Fruit fly (Drosophila melanogaster) whole organism, embryonic: ENCODE results near the gene eEF1delta.
A peak's percentile ranks its signal among the peaks of the same experiment; 100 is the strongest.

Experiments used
- B-H2 ChIP-seq: fragments of 200-800 bp; sonication (Bioruptor generic); optimal IDR thresholded peaks from 2 replicates; lab custom pipeline; 2018; ENCODE audit warnings: missing biosample characterization, mild to moderate bottlenecking, missing genetic modification characterization
- CG10274 ChIP-seq: fragments of 200-800 bp; sonication (Bioruptor generic); optimal IDR thresholded peaks from 3 replicates; lab custom pipeline; 2017; ENCODE audit warnings: missing biosample characterization, mild to moderate bottlenecking, missing genetic modification characterization
- CG11398 ChIP-seq: fragments of 200-800 bp; sonication (Bioruptor generic); optimal IDR thresholded peaks from 2 replicates; lab custom pipeline; 2016; ENCODE audit warnings: missing biosample characterization, missing genetic modification characterization
- CG12659 ChIP-seq: fragments of 200-800 bp; sonication (Bioruptor generic); optimal IDR thresholded peaks from 3 replicates; lab custom pipeline; 2017; ENCODE audit warnings: mild to moderate bottlenecking, missing biosample characterization, missing genetic modification reagents, missing genetic modification characterization
- CG13287 ChIP-seq: fragments of 200-800 bp; sonication (Bioruptor generic); IDR thresholded peaks from 2 replicates; pipeline ENCODE4 v1.3.6; 2022; ENCODE audit warnings: missing biosample characterization, missing genetic modification characterization; ENCODE audit not compliant: partially characterized antibody
- CG14014 ChIP-seq: fragments of 200-800 bp; sonication (Bioruptor generic); IDR thresholded peaks from 2 replicates; pipeline ENCODE4 v1.3.6; 2022; ENCODE audit warnings: missing biosample characterization, missing genetic modification characterization
- CG15514 ChIP-seq: fragments of 200-800 bp; sonication (Bioruptor generic); optimal IDR thresholded peaks from 3 replicates; lab custom pipeline; 2017; ENCODE audit warnings: missing biosample characterization, missing genetic modification characterization, mild to moderate bottlenecking, moderate library complexity, missing genetic modification reagents
- CG1603 ChIP-seq: fragments of 200-800 bp; sonication (Bioruptor generic); optimal IDR thresholded peaks from 2 replicates; lab custom pipeline; 2019; ENCODE audit warnings: missing biosample characterization, mild to moderate bottlenecking, missing genetic modification characterization, moderate library complexity
- CG16863 ChIP-seq: fragments of 200-800 bp; sonication (Bioruptor generic); optimal IDR thresholded peaks from 3 replicates; lab custom pipeline; 2016; ENCODE audit warnings: missing biosample characterization, missing genetic modification characterization
- CG30020 ChIP-seq: fragments of 200-800 bp; optimal IDR thresholded peaks from 2 replicates; lab custom pipeline; 2019; ENCODE audit warnings: missing biosample characterization, mild to moderate bottlenecking, missing genetic modification characterization, moderate library complexity
- CG34376 ChIP-seq: fragments of 200-800 bp; sonication (Bioruptor generic); optimal IDR thresholded peaks from 2 replicates; lab custom pipeline; 2018; ENCODE audit warnings: missing biosample characterization, mild to moderate bottlenecking, missing genetic modification characterization
- CG4617 ChIP-seq: fragments of 200-800 bp; sonication (Bioruptor generic); optimal IDR thresholded peaks from 3 replicates; lab custom pipeline; 2016; ENCODE audit warnings: missing biosample characterization, missing genetic modification characterization, borderline replicate concordance
- CG9797 ChIP-seq: fragments of 200-800 bp; sonication (Bioruptor generic); optimal IDR thresholded peaks from 3 replicates; lab custom pipeline; 2018; ENCODE audit warnings: missing biosample characterization, mild to moderate bottlenecking, missing genetic modification characterization
- Camta ChIP-seq: fragments of 200-800 bp; sonication (Bioruptor generic); optimal IDR thresholded peaks from 2 replicates; lab custom pipeline; 2016; ENCODE audit warnings: missing biosample characterization, missing genetic modification characterization
- Dp ChIP-seq: fragments of 200-800 bp; sonication (Bioruptor generic); optimal IDR thresholded peaks from 2 replicates; lab custom pipeline; 2018; ENCODE audit warnings: missing biosample characterization, mild to moderate bottlenecking, missing genetic modification characterization, moderate library complexity
- E2f2 ChIP-seq: fragments of 200-800 bp; sonication (Bioruptor generic); IDR thresholded peaks from 2 replicates; pipeline ENCODE4 v1.3.6; 2022; ENCODE audit warnings: missing biosample characterization, missing genetic modification characterization
- Gsc ChIP-seq: fragments of 200-800 bp; sonication (Bioruptor generic); IDR thresholded peaks from 2 replicates; pipeline ENCODE4 v1.3.6; 2022; ENCODE audit warnings: missing biosample characterization, missing genetic modification characterization
- MBD-R2 ChIP-seq: fragments of 200-800 bp; sonication (Bioruptor generic); IDR thresholded peaks from 2 replicates; pipeline ENCODE4 v1.3.6; 2022; ENCODE audit warnings: missing biosample characterization, missing genetic modification characterization
- MESR4 ChIP-seq: fragments of 200-800 bp; sonication (Bioruptor generic); optimal IDR thresholded peaks from 2 replicates; lab custom pipeline; 2018; ENCODE audit warnings: missing biosample characterization, mild to moderate bottlenecking, missing genetic modification characterization, moderate library complexity
- Mad ChIP-seq: fragments of 200-800 bp; sonication (Bioruptor generic); optimal IDR thresholded peaks from 2 replicates; lab custom pipeline; 2016; ENCODE audit warnings: missing biosample characterization, missing genetic modification characterization
- Meics ChIP-seq: fragments of 200-800 bp; sonication (Bioruptor generic); optimal IDR thresholded peaks from 2 replicates; lab custom pipeline; 2017; ENCODE audit warnings: missing biosample characterization, mild to moderate bottlenecking, missing genetic modification characterization
- NfI ChIP-seq: fragments of 200-800 bp; sonication (Bioruptor generic); optimal IDR thresholded peaks from 3 replicates; lab custom pipeline; 2018; ENCODE audit warnings: missing biosample characterization, mild to moderate bottlenecking, missing genetic modification characterization, moderate library complexity
- Optix ChIP-seq: fragments of 200-800 bp; sonication (Bioruptor generic); IDR thresholded peaks from 3 replicates; pipeline ENCODE4 v1.3.6; 2022; ENCODE audit warnings: missing biosample characterization, missing genetic modification characterization
- Ptx1 ChIP-seq: fragments of 200-800 bp; sonication (Bioruptor generic); IDR thresholded peaks from 2 replicates; pipeline ENCODE4 v1.3.6; 2022; ENCODE audit warnings: missing biosample characterization, missing genetic modification characterization
- Rfx ChIP-seq: fragments of 200-800 bp; sonication (Bioruptor generic); IDR thresholded peaks from 2 replicates; pipeline ENCODE4 v1.3.6; 2022; ENCODE audit warnings: missing biosample characterization, missing genetic modification characterization
- Rx ChIP-seq: fragments of 200-800 bp; sonication (Bioruptor generic); IDR thresholded peaks from 2 replicates; pipeline ENCODE4 v1.3.6; 2022; ENCODE audit warnings: missing biosample characterization, missing genetic modification characterization
- abd-A ChIP-seq: fragments of 200-800 bp; sonication (Bioruptor generic); optimal IDR thresholded peaks from 3 replicates; lab custom pipeline; 2019; ENCODE audit warnings: missing biosample characterization, mild to moderate bottlenecking, missing genetic modification characterization, moderate library complexity
- bsh ChIP-seq, 2 experiments: fragments of 200-800 bp; sonication (Bioruptor generic); optimal IDR thresholded peaks; 2 replicates each; lab custom pipeline; 2017 to 2018; ENCODE audit warnings: mild to moderate bottlenecking in 2 of 2, missing biosample characterization in 2 of 2, missing genetic modification characterization in 2 of 2, moderate library complexity in 1 of 2
- crc ChIP-seq: fragments of 200-800 bp; sonication (Bioruptor generic); optimal IDR thresholded peaks from 2 replicates; lab custom pipeline; 2016; ENCODE audit warnings: missing biosample characterization, missing genetic modification characterization
- esg ChIP-seq: fragments of 200-800 bp; sonication (Bioruptor generic); conservative IDR thresholded peaks from 2 replicates; pipeline ENCODE4 v1.3.6; 2022; ENCODE audit warnings: missing biosample characterization, missing genetic modification characterization
- fd64A ChIP-seq: fragments of 200-800 bp; sonication (Bioruptor generic); optimal IDR thresholded peaks from 3 replicates; lab custom pipeline; 2018; ENCODE audit warnings: missing biosample characterization, mild to moderate bottlenecking, missing genetic modification characterization
- fu2 ChIP-seq: fragments of 200-800 bp; sonication (Bioruptor generic); optimal IDR thresholded peaks from 2 replicates; lab custom pipeline; 2016; ENCODE audit warnings: missing biosample characterization, missing genetic modification characterization
- gfzf ChIP-seq: fragments of 200-800 bp; sonication (Bioruptor generic); optimal IDR thresholded peaks from 2 replicates; lab custom pipeline; 2016; ENCODE audit warnings: missing biosample characterization, mild to moderate bottlenecking, missing genetic modification characterization, moderate library complexity
- pfk ChIP-seq: fragments of 200-800 bp; sonication (Bioruptor generic); optimal IDR thresholded peaks from 2 replicates; lab custom pipeline; 2018; ENCODE audit warnings: missing biosample characterization, mild to moderate bottlenecking, missing genetic modification characterization, moderate library complexity
- phol ChIP-seq: fragments of 200-800 bp; sonication (Bioruptor generic); optimal IDR thresholded peaks from 3 replicates; lab custom pipeline; 2018; ENCODE audit warnings: missing biosample characterization, mild to moderate bottlenecking, missing genetic modification characterization, moderate library complexity
- pzg ChIP-seq: fragments of 200-800 bp; sonication (Bioruptor generic); optimal IDR thresholded peaks from 3 replicates; lab custom pipeline; 2018; ENCODE audit warnings: missing biosample characterization, mild to moderate bottlenecking, missing genetic modification characterization, moderate library complexity
- stwl ChIP-seq: fragments of 200-800 bp; sonication (Bioruptor generic); optimal IDR thresholded peaks from 3 replicates; lab custom pipeline; 2018; ENCODE audit warnings: missing biosample characterization, mild to moderate bottlenecking, missing genetic modification characterization, moderate library complexity
- wek ChIP-seq: fragments of 200-800 bp; sonication (Bioruptor generic); optimal IDR thresholded peaks from 3 replicates; lab custom pipeline; 2018; ENCODE audit warnings: missing biosample characterization, mild to moderate bottlenecking, missing genetic modification characterization, moderate library complexity

The eEF1delta gene

DNA sequence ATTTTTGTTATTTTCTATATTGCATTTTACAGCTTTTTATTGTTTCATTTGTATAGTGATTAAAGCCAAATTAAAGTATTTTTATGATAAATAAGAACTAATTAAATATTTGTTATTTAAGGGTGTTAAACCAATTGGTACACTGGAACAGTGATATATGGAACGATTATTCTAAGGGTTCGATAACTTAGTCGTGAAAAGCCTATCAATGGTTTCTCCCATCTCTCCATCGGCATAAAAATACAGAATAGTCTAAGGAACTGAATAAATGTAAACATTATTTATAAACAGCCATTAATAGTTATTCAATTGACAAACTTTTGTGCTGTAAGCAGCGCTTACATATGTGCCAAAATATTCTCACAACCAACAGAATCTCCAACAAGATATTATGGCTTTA is 32.8 kb downstream of the eEF1delta start, which contains the start of gene Mob3 (continued):
- TF ChIP-seq CG13287 (GFP tag; lab: Robert Waterston, UW) (peak; percentile 65), Dp (GFP tag; lab: Kevin White, UChicago) (no peak), CG10274 (GFP tag; lab: Kevin White, UChicago) (no peak), B-H2 (no peak), Mad (no peak), bsh (GFP tag; optimal IDR thresholded peaks at IDR 0.05; lab: Kevin White, UChicago) (no peak), CG30020 (tag; lab: Kevin White, UChicago) (peak; percentile 94), MESR4 (GFP tag; lab: Kevin White, UChicago) (peak; percentile 37), CG34376 (peak; percentile 0), CG15514 (no peak)

DNA sequence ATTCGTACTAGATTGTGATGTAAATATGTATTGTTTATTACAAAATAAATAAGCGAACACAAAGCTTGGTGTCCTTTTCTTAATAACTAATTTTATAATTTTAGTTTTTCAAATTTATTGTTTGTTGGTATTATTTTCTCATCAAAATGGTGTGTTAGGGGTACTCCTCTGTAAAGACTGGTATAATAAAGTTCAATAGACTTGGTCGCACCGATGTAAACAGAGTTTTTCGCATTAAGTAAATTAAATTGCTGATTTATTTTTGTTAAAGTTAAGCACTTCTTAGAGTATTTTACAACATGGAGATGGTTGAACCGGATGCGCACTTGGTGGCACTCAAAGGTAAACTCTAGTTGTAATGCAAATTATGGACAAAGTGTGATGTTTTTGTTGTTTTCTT is 34.2 kb downstream of the eEF1delta start, which contains the start of gene CG4953:
Gene CG4953 (plus strand): TSS at position 193 of the 400 bp plus-strand sequence.
- TF ChIP-seq CG14014 (GFP tag; lab: Robert Waterston, UW) (no peak), CG12659 (peak; percentile 4), fu2 (GFP tag; lab: Kevin White, UChicago) (no peak), CG9797 (GFP tag; lab: Kevin White, UChicago) (peak; percentile 18), CG11398 (GFP tag; lab: Kevin White, UChicago) (no peak), stwl (tag; lab: Kevin White, UChicago) (peak; percentile 32), MBD-R2 (peak; percentile 66), crc (no peak), CG16863 (GFP tag; lab: Kevin White, UChicago) (no peak), CG4617 (GFP tag; lab: Kevin White, UChicago) (peak; percentile 25), phol (tag; lab: Kevin White, UChicago) (peak; percentile 0), CG1603 (peak; percentile 3), MESR4 (GFP tag; lab: Kevin White, UChicago) (peak; percentile 33), wek (GFP tag; lab: Kevin White, UChicago) (peak; percentile 93), Camta (no peak), Dp (GFP tag; lab: Kevin White, UChicago) (peak; percentile 14), E2f2 (GFP tag; lab: Robert Waterston, UW) (peak; percentile 26; the same call in 1 of the 2 replicates), esg (GFP tag; lab: Robert Waterston, UW) (no peak), CG30020 (tag; lab: Kevin White, UChicago) (peak; percentile 65), pfk (GFP tag; lab: Kevin White, UChicago) (peak; percentile 22), Ptx1 (no peak), pzg (GFP tag; lab: Kevin White, UChicago) (peak; percentile 44), Rfx (GFP tag; lab: Robert Waterston, UW) (no peak), fd64A (GFP tag; lab: Kevin White, UChicago) (no peak), Meics (no peak), abd-A (tag; lab: Kevin White, UChicago) (no peak), Optix (GFP tag; lab: Robert Waterston, UW) (no peak), gfzf (GFP tag; lab: Kevin White, UChicago) (peak; percentile 67), NfI (GFP tag; lab: Kevin White, UChicago) (no peak), Gsc (GFP tag; lab: Robert Waterston, UW) (no peak), Rx (GFP tag; lab: Robert Waterston, UW) (no peak)
